Worm (Caenorhabditis elegans): ENCODE data around the gene gpx-5.

gpx-5 gene

ce11 chrX:9603180-9603579, 18.7 kb downstream of the gpx-5 start:
- TF ChIP-seq unc-62 (GFP tag; optimal IDR thresholded peaks at IDR 0.05 in 1 of 2), result peak in 1 of 2 experiments; percentile 96
- no peak for TF ChIP-seq unc-62 (tag; optimal IDR thresholded peaks at IDR 0.05)
- TF ChIP-seq zip-2 (tag; optimal IDR thresholded peaks at IDR 0.05), result no peak

ce11 chrX:9608127-9608526, 23.7 kb downstream of the gpx-5 start:
- 0 out of 2 replicates have a peak, but pooled peaks have one; percentile 8 for TF ChIP-seq tra-1 (GFP tag; IDR thresholded peaks at IDR 0.05)
- TF ChIP-seq nhr-42 (GFP tag; IDR thresholded peaks at IDR 0.05), result no peak
- no peak for TF ChIP-seq lsy-2 (tag; optimal IDR thresholded peaks at IDR 0.05)
- no peak for TF ChIP-seq jun-1 (tag; optimal IDR thresholded peaks at IDR 0.05)
- TF ChIP-seq snpc-1.2 (GFP tag; IDR thresholded peaks at IDR 0.05), result no peak
- no peak for TF ChIP-seq saeg-2 (GFP tag; IDR thresholded peaks at IDR 0.05)
- no peak for TF ChIP-seq hlh-11 (tag; optimal IDR thresholded peaks at IDR 0.05)
- TF ChIP-seq nhr-41 (GFP tag; IDR thresholded peaks at IDR 0.05), result no peak
- TF ChIP-seq T20F7.1 (GFP tag; optimal IDR thresholded peaks at IDR 0.05), result no peak
- TF ChIP-seq ceh-20 (GFP tag; IDR thresholded peaks at IDR 0.05), result no peak
- TF ChIP-seq aha-1 (tag), result peak; percentile 38
- peak; percentile 32 for TF ChIP-seq nhr-28 (tag; optimal IDR thresholded peaks at IDR 0.05)
- TF ChIP-seq nhr-11 (tag; optimal IDR thresholded peaks at IDR 0.05), result peak; percentile 29
- TF ChIP-seq php-3 (GFP tag; IDR thresholded peaks at IDR 0.05), result no peak
- peak in 1 of 2 experiments; percentile 7 for TF ChIP-seq daf-16 (GFP tag; optimal IDR thresholded peaks at IDR 0.05)
- no peak for TF ChIP-seq daf-16 (tag; optimal IDR thresholded peaks at IDR 0.05)
- TF ChIP-seq mes-2 (tag; optimal IDR thresholded peaks at IDR 0.05; ENCODE audit: poor library complexity, severe bottlenecking), result no peak
- no peak for TF ChIP-seq Y75B8A.6 (GFP tag; IDR thresholded peaks at IDR 0.05)
- TF ChIP-seq fos-1 (tag; optimal IDR thresholded peaks at IDR 0.05), result no peak
- no peak for TF ChIP-seq nhr-25 (tag; optimal IDR thresholded peaks at IDR 0.05; ENCODE audit: borderline replicate concordance, insufficient read depth)

- no peak for TF ChIP-seq snpc-4 (tag; optimal IDR thresholded peaks at IDR 0.05)
- no peak for TF ChIP-seq F44E2.7 (GFP tag; IDR thresholded peaks at IDR 0.05)
- peak; percentile 80 for TF ChIP-seq fkh-10 (GFP tag; optimal IDR thresholded peaks at IDR 0.05)
- TF ChIP-seq madf-5 (GFP tag; IDR thresholded peaks at IDR 0.05), result no peak
- no peak for TF ChIP-seq saeg-2 (GFP tag; IDR thresholded peaks at IDR 0.05)
Measured at ce11 chrX:9610040-9610613, 25.7 kb downstream of the gpx-5 start, which contains the start of gene C11E4.6. TSS of gene C11E4.6 (plus strand) at chrX:9610563.

ce11 chrX:9616919-9617318, 32.5 kb downstream of the gpx-5 start, which contains the start of gene C11E4.7:
TSS of gene C11E4.7 (plus strand) at chrX:9617219.
- TF ChIP-seq nhr-102 (tag; optimal IDR thresholded peaks at IDR 0.05), result no peak
- TF ChIP-seq vab-7 (GFP tag; IDR thresholded peaks at IDR 0.05), result no peak
- TF ChIP-seq Y75B8A.6 (GFP tag; IDR thresholded peaks at IDR 0.05), result no peak
- TF ChIP-seq F26F4.8 (GFP tag; conservative IDR thresholded peaks at IDR 0.05), result no peak
- no peak for TF ChIP-seq dmd-8 (GFP tag; IDR thresholded peaks at IDR 0.05)
- no peak for TF ChIP-seq unc-39 (tag; optimal IDR thresholded peaks at IDR 0.05)
- TF ChIP-seq dpl-1 (GFP tag; optimal IDR thresholded peaks at IDR 0.05), result no peak
- TF ChIP-seq ceh-32 (tag; optimal IDR thresholded peaks at IDR 0.05; ENCODE audit: poor library complexity), result no peak
- peak; percentile 29 for TF ChIP-seq aha-1 (tag)
- peak; percentile 26; the same call in 1 of the 2 replicates for TF ChIP-seq dmd-6 (GFP tag; IDR thresholded peaks at IDR 0.05)
- TF ChIP-seq lsy-2 (tag; optimal IDR thresholded peaks at IDR 0.05), result no peak
- no peak for TF ChIP-seq zag-1 (tag; optimal IDR thresholded peaks at IDR 0.05)
- TF ChIP-seq D1046.2 (GFP tag; IDR thresholded peaks at IDR 0.05), result no peak
- TF ChIP-seq tra-1 (GFP tag; IDR thresholded peaks at IDR 0.05), result peak; percentile 59; the same call in 1 of the 2 replicates
- no peak for TF ChIP-seq aly-2 (tag; optimal IDR thresholded peaks at IDR 0.05)
- TF ChIP-seq nhr-237 (tag; optimal IDR thresholded peaks at IDR 0.05), result no peak
- no peak for TF ChIP-seq jun-1 (tag; optimal IDR thresholded peaks at IDR 0.05)
- TF ChIP-seq unc-130 (GFP tag; optimal IDR thresholded peaks at IDR 0.05), result no peak

Data from whole organism, L4 larva.